Worm (Caenorhabditis elegans) whole organism, L2 larva: ENCODE results near the gene F16G10.14.

Experiments used
- lin-39 ChIP-seq: fragments of 150-350 bp; optimal IDR thresholded peaks from 2 replicates; lab custom pipeline; 2014; ENCODE audit warnings: missing biosample characterization, missing genetic modification reagents, missing genetic modification characterization
- lsy-2 ChIP-seq, 2 experiments: fragments of 150-350 bp in 1 of 2; sonication (generic microtip) in 1 of 2; optimal IDR thresholded peaks; 2 replicates each; lab custom pipeline; 2014 to 2017; ENCODE audit warnings: missing biosample characterization in 2 of 2, missing genetic modification characterization in 2 of 2
- mdl-1 ChIP-seq, 2 experiments: fragments of 150-350 bp in 1 of 2; sonication (generic microtip) in 1 of 2; optimal IDR thresholded peaks; 2 replicates each; lab custom pipeline; 2017; ENCODE audit warnings: missing biosample characterization in 2 of 2, missing genetic modification characterization in 2 of 2
- nhr-10 ChIP-seq: sonication (generic microtip); optimal IDR thresholded peaks from 2 replicates; lab custom pipeline; 2017; ENCODE audit warnings: missing biosample characterization, missing genetic modification characterization
- nhr-11 ChIP-seq: fragments of 150-350 bp; optimal IDR thresholded peaks from 2 replicates; lab custom pipeline; 2014; ENCODE audit warnings: missing biosample characterization, missing genetic modification characterization
- nhr-23 ChIP-seq: fragments of 150-350 bp; optimal IDR thresholded peaks from 2 replicates; lab custom pipeline; 2014; ENCODE audit warnings: missing biosample characterization, missing genetic modification reagents, missing genetic modification characterization
- nhr-6 ChIP-seq: fragments of 150-350 bp; optimal IDR thresholded peaks from 2 replicates; lab custom pipeline; 2014; ENCODE audit warnings: missing biosample characterization, missing genetic modification characterization
- nhr-77 ChIP-seq: fragments of 150-350 bp; optimal IDR thresholded peaks from 2 replicates; lab custom pipeline; 2014; ENCODE audit warnings: missing biosample characterization, missing genetic modification characterization
- unc-62 ChIP-seq: fragments of 150-350 bp; optimal IDR thresholded peaks from 2 replicates; lab custom pipeline; 2014; ENCODE audit warnings: missing biosample characterization, missing genetic modification reagents, missing genetic modification characterization
- zag-1 ChIP-seq: fragments of 150-350 bp; optimal IDR thresholded peaks from 2 replicates; lab custom pipeline; 2014; ENCODE audit warnings: missing biosample characterization, missing genetic modification characterization

ce11 chrII:2377751-2378150 is 21.0 kb downstream of the F16G10.14 start, which contains the start of gene F16G10.6:
- TF ChIP-seq lsy-2 (tag; optimal IDR thresholded peaks at IDR 0.05; lab: Kevin White, UChicago) (no peak), mdl-1 (tag; optimal IDR thresholded peaks at IDR 0.05; lab: Kevin White, UChicago) (no peak), unc-62 (no peak), lin-39 (tag; lab: Kevin White, UChicago) (no peak), nhr-77 (tag; lab: Kevin White, UChicago) (no peak), nhr-23 (tag; lab: Kevin White, UChicago) (no peak), nhr-10 (tag; lab: Kevin White, UChicago) (no peak), nhr-11 (tag; lab: Kevin White, UChicago) (no peak), zag-1 (tag; lab: Kevin White, UChicago) (no peak), nhr-6 (no peak)
